Fruit fly (Drosophila melanogaster) whole organism, embryonic: ENCODE data around the gene CG3036.

ENCODE experiments used
- Atf6 ChIP-seq: fragments of 200-800 bp; sonication (Bioruptor generic); IDR thresholded peaks from 2 replicates; pipeline ENCODE4 v1.3.6; 2022; ENCODE audit warnings: missing biosample characterization, missing genetic modification characterization
- CG10979 ChIP-seq: fragments of 200-800 bp; sonication (Bioruptor generic); optimal IDR thresholded peaks from 2 replicates; lab custom pipeline; 2018; ENCODE audit warnings: missing biosample characterization, mild to moderate bottlenecking, missing genetic modification characterization, moderate library complexity
- CG11398 ChIP-seq: fragments of 200-800 bp; sonication (Bioruptor generic); optimal IDR thresholded peaks from 2 replicates; lab custom pipeline; 2016; ENCODE audit warnings: missing biosample characterization, missing genetic modification characterization
- CG11695 ChIP-seq: fragments of 200-800 bp; sonication (Bioruptor generic); IDR thresholded peaks from 3 replicates; pipeline ENCODE4 v1.3.6; 2022; ENCODE audit warnings: missing biosample characterization, missing genetic modification characterization
- CG11723 ChIP-seq: fragments of 200-800 bp; sonication (Bioruptor generic); optimal IDR thresholded peaks from 2 replicates; lab custom pipeline; 2017; ENCODE audit warnings: missing biosample characterization, mild to moderate bottlenecking, missing genetic modification characterization
- CG12659 ChIP-seq: fragments of 200-800 bp; sonication (Bioruptor generic); optimal IDR thresholded peaks from 3 replicates; lab custom pipeline; 2017; ENCODE audit warnings: mild to moderate bottlenecking, missing biosample characterization, missing genetic modification reagents, missing genetic modification characterization
- CG13424 ChIP-seq: fragments of 200-800 bp; sonication (Bioruptor generic); optimal IDR thresholded peaks from 2 replicates; lab custom pipeline; 2019; ENCODE audit warnings: missing biosample characterization, mild to moderate bottlenecking, missing genetic modification characterization, moderate library complexity
- CG13775 ChIP-seq: fragments of 200-800 bp; sonication (Bioruptor generic); optimal IDR thresholded peaks from 3 replicates; lab custom pipeline; 2017; ENCODE audit warnings: missing biosample characterization, mild to moderate bottlenecking, missing genetic modification characterization
- CG1603 ChIP-seq: fragments of 200-800 bp; sonication (Bioruptor generic); optimal IDR thresholded peaks from 2 replicates; lab custom pipeline; 2019; ENCODE audit warnings: missing biosample characterization, mild to moderate bottlenecking, missing genetic modification characterization, moderate library complexity
- CG17359 ChIP-seq: fragments of 200-800 bp; sonication (Bioruptor generic); optimal IDR thresholded peaks from 3 replicates; lab custom pipeline; 2018; ENCODE audit warnings: missing biosample characterization, mild to moderate bottlenecking, missing genetic modification characterization, moderate library complexity
- CG18619 ChIP-seq: fragments of 200-800 bp; sonication (Bioruptor generic); optimal IDR thresholded peaks from 3 replicates; lab custom pipeline; 2017; ENCODE audit warnings: missing biosample characterization, mild to moderate bottlenecking, missing genetic modification characterization
- CG2120 ChIP-seq: fragments of 200-800 bp; sonication (Bioruptor generic); optimal IDR thresholded peaks from 3 replicates; lab custom pipeline; 2016; ENCODE audit warnings: missing biosample characterization, missing genetic modification characterization
- CG31365 ChIP-seq: fragments of 200-800 bp; sonication (Bioruptor generic); optimal IDR thresholded peaks from 2 replicates; lab custom pipeline; 2018; ENCODE audit warnings: missing biosample characterization, mild to moderate bottlenecking, missing genetic modification characterization
- CG31441 ChIP-seq: fragments of 200-800 bp; sonication (Bioruptor generic); IDR thresholded peaks from 2 replicates; pipeline ENCODE4 v1.3.6; 2022; ENCODE audit warnings: missing biosample characterization, missing genetic modification characterization
- CG32772 ChIP-seq: fragments of 200-800 bp; sonication (Bioruptor generic); IDR thresholded peaks from 2 replicates; pipeline ENCODE4 v1.3.6; 2022; ENCODE audit warnings: missing biosample characterization, missing genetic modification characterization
- CG3995 ChIP-seq: fragments of 200-800 bp; sonication (Bioruptor generic); optimal IDR thresholded peaks from 3 replicates; lab custom pipeline; 2016; ENCODE audit warnings: missing biosample characterization, missing genetic modification characterization
- CG4282 ChIP-seq: fragments of 200-800 bp; sonication (Bioruptor generic); optimal IDR thresholded peaks from 2 replicates; lab custom pipeline; 2016; ENCODE audit warnings: missing biosample characterization, missing genetic modification characterization
- CG4820 ChIP-seq: fragments of 200-800 bp; sonication (Bioruptor generic); optimal IDR thresholded peaks from 3 replicates; lab custom pipeline; 2016; ENCODE audit warnings: missing biosample characterization, missing genetic modification characterization
- CG6813 ChIP-seq: fragments of 200-800 bp; sonication (Bioruptor generic); optimal IDR thresholded peaks from 2 replicates; lab custom pipeline; 2017; ENCODE audit warnings: missing biosample characterization, missing genetic modification characterization, mild to moderate bottlenecking, moderate library complexity, missing genetic modification reagents
- CG6854 ChIP-seq: fragments of 200-800 bp; sonication (Bioruptor generic); optimal IDR thresholded peaks from 3 replicates; lab custom pipeline; 2017; ENCODE audit warnings: missing biosample characterization, mild to moderate bottlenecking, missing genetic modification characterization
- CG7987 ChIP-seq: fragments of 200-800 bp; sonication (Bioruptor generic); optimal IDR thresholded peaks from 2 replicates; lab custom pipeline; 2018; ENCODE audit warnings: missing biosample characterization, mild to moderate bottlenecking, missing genetic modification characterization, moderate library complexity
- CG8765 ChIP-seq: fragments of 200-800 bp; sonication (Bioruptor generic); IDR thresholded peaks from 2 replicates; pipeline ENCODE4 v1.3.6; 2022; ENCODE audit warnings: missing biosample characterization, missing genetic modification characterization
- Deaf1 ChIP-seq: fragments of 200-800 bp; optimal IDR thresholded peaks from 3 replicates; lab custom pipeline; 2019; ENCODE audit warnings: missing biosample characterization, mild to moderate bottlenecking, missing genetic modification characterization, moderate library complexity
- Ets65A ChIP-seq: fragments of 200-800 bp; sonication (Bioruptor generic); peaks from one replicate; lab custom pipeline; 2016; ENCODE audit warnings: missing biosample characterization, missing genetic modification characterization
- HLH4C ChIP-seq: fragments of 200-800 bp; sonication (Bioruptor generic); IDR thresholded peaks from 3 replicates; pipeline ENCODE4 v1.3.6; 2022; ENCODE audit warnings: missing biosample characterization, missing genetic modification characterization; ENCODE audit not compliant: partially characterized antibody
- HmgZ ChIP-seq: fragments of 200-800 bp; sonication (Bioruptor generic); optimal IDR thresholded peaks from 2 replicates; lab custom pipeline; 2018; ENCODE audit warnings: missing biosample characterization, mild to moderate bottlenecking, missing genetic modification characterization
- Lhr ChIP-seq: fragments of 200-800 bp; sonication (Bioruptor generic); optimal IDR thresholded peaks from 3 replicates; lab custom pipeline; 2017; ENCODE audit warnings: mild to moderate bottlenecking, missing biosample characterization, missing genetic modification reagents, missing genetic modification characterization
- Lim3 ChIP-seq: fragments of 200-800 bp; sonication (Bioruptor generic); IDR thresholded peaks from 2 replicates; pipeline ENCODE4 v1.3.6; 2022; ENCODE audit warnings: missing biosample characterization, missing genetic modification characterization
- MBD-R2 ChIP-seq: fragments of 200-800 bp; sonication (Bioruptor generic); IDR thresholded peaks from 2 replicates; pipeline ENCODE4 v1.3.6; 2022; ENCODE audit warnings: missing biosample characterization, missing genetic modification characterization
- NC2α ChIP-seq: fragments of 200-800 bp; sonication (Bioruptor generic); optimal IDR thresholded peaks from 2 replicates; lab custom pipeline; 2016; ENCODE audit warnings: missing biosample characterization, missing genetic modification characterization
- NK7.1 ChIP-seq: fragments of 200-800 bp; sonication (Bioruptor generic); optimal IDR thresholded peaks from 3 replicates; lab custom pipeline; 2016; ENCODE audit warnings: missing biosample characterization, missing genetic modification characterization
- Neu2 ChIP-seq: fragments of 200-800 bp; sonication (Bioruptor generic); optimal IDR thresholded peaks from 3 replicates; lab custom pipeline; 2016; ENCODE audit warnings: missing biosample characterization, missing genetic modification characterization, borderline replicate concordance
- YL-1 ChIP-seq: fragments of 200-800 bp; sonication (Bioruptor generic); optimal IDR thresholded peaks from 3 replicates; lab custom pipeline; 2017; ENCODE audit warnings: missing biosample characterization, mild to moderate bottlenecking, missing genetic modification characterization
- cato ChIP-seq: fragments of 200-800 bp; sonication (Bioruptor generic); optimal IDR thresholded peaks from 2 replicates; lab custom pipeline; 2016; ENCODE audit warnings: missing biosample characterization, missing genetic modification characterization, borderline replicate concordance
- corto ChIP-seq: fragments of 200-800 bp; sonication (Bioruptor generic); optimal IDR thresholded peaks from 2 replicates; lab custom pipeline; 2016; ENCODE audit warnings: missing biosample characterization, mild to moderate bottlenecking, missing genetic modification characterization, moderate library complexity
- crc ChIP-seq: fragments of 200-800 bp; sonication (Bioruptor generic); optimal IDR thresholded peaks from 2 replicates; lab custom pipeline; 2016; ENCODE audit warnings: missing biosample characterization, missing genetic modification characterization
- croc ChIP-seq: fragments of 200-800 bp; sonication (Bioruptor generic); conservative IDR thresholded peaks from 3 replicates; pipeline ENCODE4 v1.3.6; 2022; ENCODE audit warnings: missing biosample characterization, missing genetic modification characterization
- crp ChIP-seq, 2 experiments: fragments of 200-800 bp; sonication (Bioruptor generic); optimal IDR thresholded peaks; 2 replicates in 1 of 2; 3 replicates in 1 of 2; lab custom pipeline; 2017; ENCODE audit warnings: missing biosample characterization in 2 of 2, missing genetic modification characterization in 2 of 2, mild to moderate bottlenecking in 1 of 2, moderate library complexity in 1 of 2
- dmrt11E ChIP-seq: fragments of 200-800 bp; sonication (Bioruptor generic); optimal IDR thresholded peaks from 3 replicates; lab custom pipeline; 2018; ENCODE audit warnings: missing biosample characterization, mild to moderate bottlenecking, missing genetic modification characterization, moderate library complexity
- eve ChIP-seq, 2 experiments: fragments of >200 bp; optimal IDR thresholded peaks; 2 replicates each; lab custom pipeline; 2017; ENCODE audit warnings: missing biosample characterization in 2 of 2, missing genetic modification characterization in 2 of 2
- hbn ChIP-seq: fragments of 200-800 bp; sonication (Bioruptor generic); IDR thresholded peaks from 2 replicates; pipeline ENCODE4 v1.3.6; 2022; ENCODE audit warnings: missing biosample characterization, missing genetic modification characterization; ENCODE audit not compliant: partially characterized antibody
- her ChIP-seq: fragments of 200-800 bp; sonication (Bioruptor generic); optimal IDR thresholded peaks from 2 replicates; lab custom pipeline; 2016; ENCODE audit warnings: missing biosample characterization, missing genetic modification characterization
- hkb ChIP-seq, 2 experiments: fragments of 200-800 bp in 1 of 2; fragments of >200 bp in 1 of 2; sonication (Bioruptor generic) in 1 of 2; IDR thresholded peaks in 1 of 2; optimal IDR thresholded peaks in 1 of 2; 2 replicates each; pipeline versions ENCODE4 v1.3.6 to Lab custom; 2017 to 2022; ENCODE audit warnings: missing biosample characterization in 1 of 2, missing genetic modification characterization in 1 of 2
- ind ChIP-seq: fragments of 200-800 bp; sonication (Bioruptor generic); optimal IDR thresholded peaks from 3 replicates; lab custom pipeline; 2016; ENCODE audit warnings: missing biosample characterization, missing genetic modification characterization
- inv ChIP-seq: fragments of 200-800 bp; sonication (Bioruptor generic); IDR thresholded peaks from 2 replicates; pipeline ENCODE4 v1.3.6; 2022; ENCODE audit warnings: missing biosample characterization, missing genetic modification characterization; ENCODE audit not compliant: partially characterized antibody
- nom ChIP-seq: fragments of 200-800 bp; sonication (Bioruptor generic); optimal IDR thresholded peaks from 2 replicates; lab custom pipeline; 2017; ENCODE audit warnings: missing biosample characterization, missing genetic modification characterization, mild to moderate bottlenecking, moderate library complexity, missing genetic modification reagents
- unc-4 ChIP-seq: fragments of 200-800 bp; sonication (Bioruptor generic); IDR thresholded peaks from 2 replicates; pipeline ENCODE4 v1.3.6; 2022; ENCODE audit warnings: missing biosample characterization, missing genetic modification characterization; ENCODE audit not compliant: partially characterized antibody
- wdn ChIP-seq: fragments of 200-800 bp; sonication (Bioruptor generic); IDR thresholded peaks from 2 replicates; pipeline ENCODE4 v1.3.6; 2022; ENCODE audit warnings: missing biosample characterization, missing genetic modification characterization
- zen2 ChIP-seq: fragments of 200-800 bp; sonication (Bioruptor generic); IDR thresholded peaks from 3 replicates; pipeline ENCODE4 v1.3.6; 2022; ENCODE audit warnings: missing biosample characterization, missing genetic modification characterization; ENCODE audit not compliant: partially characterized antibody

Gene CG3036

dm6 chr2L:4945300-4945699 is 53.4 kb downstream of the CG3036 start, which contains the start of the genes mRpL24 and betaggt-I (continued):
- TF ChIP-seq dmrt11E (tag; lab: Kevin White, UChicago) (peak; percentile 96), CG8765 (GFP tag; lab: Robert Waterston, UW) (peak; percentile 95), NK7.1 (peak; percentile 35), CG6813 (GFP tag; lab: Kevin White, UChicago) (peak; percentile 86), CG4282 (GFP tag; lab: Kevin White, UChicago) (no peak), CG13775 (GFP tag; lab: Kevin White, UChicago) (peak; percentile 97), CG18619 (GFP tag; lab: Kevin White, UChicago) (peak; percentile 93), CG13424 (tag; lab: Kevin White, UChicago) (peak; percentile 98), CG11398 (GFP tag; lab: Kevin White, UChicago) (peak; percentile 28), wdn (GFP tag; lab: Robert Waterston, UW) (peak; percentile 94), unc-4 (GFP tag; lab: Robert Waterston, UW) (no peak), zen2 (no peak), Deaf1 (peak; percentile 81), CG12659 (GFP tag; lab: Kevin White, UChicago) (peak; percentile 98), HmgZ (peak; percentile 98), Neu2 (GFP tag; lab: Kevin White, UChicago) (no peak), HLH4C (GFP tag; lab: Robert Waterston, UW) (no peak), CG31365 (peak; percentile 66), CG6854 (GFP tag; lab: Kevin White, UChicago) (peak; percentile 81), NC2α (peak; percentile 50), CG11695 (GFP tag; lab: Robert Waterston, UW) (peak; percentile 96), Lhr (GFP tag; lab: Kevin White, UChicago) (peak; percentile 77), inv (GFP tag; lab: Robert Waterston, UW) (no peak), Atf6 (peak; percentile 96), CG1603 (tag; lab: Kevin White, UChicago) (peak; percentile 84), CG17359 (peak; percentile 97), CG32772 (GFP tag; lab: Robert Waterston, UW) (peak; percentile 96), crp (GFP tag; optimal IDR thresholded peaks at IDR 0.05; lab: Kevin White, UChicago) (peak; percentile 38 to 94), CG10979 (tag; lab: Kevin White, UChicago) (peak; percentile 96), Lim3 (peak; percentile 75; the same call in 1 of the 2 replicates), hbn (no peak), YL-1 (GFP tag; lab: Kevin White, UChicago) (peak; percentile 95), nom (peak; percentile 88), CG4820 (GFP tag; lab: Kevin White, UChicago) (peak; percentile 100), eve (GFP tag; optimal IDR thresholded peaks at IDR 0.05; lab: Kevin White, UChicago) (no peak), CG2120 (GFP tag; lab: Kevin White, UChicago) (peak; percentile 96), CG3995 (peak; percentile 70), Ets65A (GFP tag; lab: Kevin White, UChicago) (peak; percentile 94), croc (GFP tag; lab: Robert Waterston, UW) (peak; percentile 93), MBD-R2 (GFP tag; lab: Robert Waterston, UW) (peak; percentile 99), corto (GFP tag; lab: Kevin White, UChicago) (peak; percentile 89), ind (GFP tag; lab: Kevin White, UChicago) (peak; percentile 94), CG11723 (GFP tag; lab: Kevin White, UChicago) (no peak), hkb (optimal IDR thresholded peaks at IDR 0.05; lab: Kevin White, UChicago) (no peak), hkb (GFP tag; IDR thresholded peaks at IDR 0.05; lab: Robert Waterston, UW) (peak; percentile 97), CG7987 (GFP tag; lab: Kevin White, UChicago) (peak; percentile 91), CG31441 (peak; percentile 97), crc (GFP tag; lab: Kevin White, UChicago) (no peak), cato (GFP tag; lab: Kevin White, UChicago) (peak; percentile 89), her (peak; percentile 40)
